Fruit fly (Drosophila melanogaster) whole organism, embryonic: ENCODE data around the gene Rab40.
A peak's percentile ranks its signal among the peaks of the same experiment; 100 is the strongest.

Experiments used
- CG11085 ChIP-seq: fragments of 200-800 bp; sonication (Bioruptor generic); IDR thresholded peaks from 2 replicates; pipeline ENCODE4 v1.3.6; 2022; ENCODE audit warnings: missing biosample characterization, missing genetic modification characterization
- CG1233 ChIP-seq: fragments of 200-800 bp; sonication (Bioruptor generic); optimal IDR thresholded peaks from 4 replicates; lab custom pipeline; 2018; ENCODE audit warnings: missing biosample characterization, mild to moderate bottlenecking, missing genetic modification characterization
- CG12659 ChIP-seq: fragments of 200-800 bp; sonication (Bioruptor generic); optimal IDR thresholded peaks from 3 replicates; lab custom pipeline; 2017; ENCODE audit warnings: mild to moderate bottlenecking, missing biosample characterization, missing genetic modification reagents, missing genetic modification characterization
- CG13123 ChIP-seq: fragments of 200-800 bp; sonication (Bioruptor generic); optimal IDR thresholded peaks from 2 replicates; lab custom pipeline; 2016; ENCODE audit warnings: missing biosample characterization, missing genetic modification characterization
- CG13424 ChIP-seq: fragments of 200-800 bp; sonication (Bioruptor generic); optimal IDR thresholded peaks from 2 replicates; lab custom pipeline; 2019; ENCODE audit warnings: missing biosample characterization, mild to moderate bottlenecking, missing genetic modification characterization, moderate library complexity
- CG13624 ChIP-seq: fragments of 200-800 bp; sonication (Bioruptor generic); optimal IDR thresholded peaks from 2 replicates; lab custom pipeline; 2016; ENCODE audit warnings: missing biosample characterization, missing genetic modification characterization
- CG14014 ChIP-seq: fragments of 200-800 bp; sonication (Bioruptor generic); IDR thresholded peaks from 2 replicates; pipeline ENCODE4 v1.3.6; 2022; ENCODE audit warnings: missing biosample characterization, missing genetic modification characterization
- CG14667 ChIP-seq: fragments of 200-800 bp; sonication (Bioruptor generic); IDR thresholded peaks from 2 replicates; pipeline ENCODE4 v1.3.6; 2022; ENCODE audit warnings: missing biosample characterization, missing genetic modification characterization
- CG14965 ChIP-seq: fragments of 200-800 bp; sonication (Bioruptor generic); optimal IDR thresholded peaks from 2 replicates; lab custom pipeline; 2016; ENCODE audit warnings: missing biosample characterization, missing genetic modification characterization, borderline replicate concordance
- CG16779 ChIP-seq: fragments of 200-800 bp; sonication (Bioruptor generic); IDR thresholded peaks from 2 replicates; pipeline ENCODE4 v1.3.6; 2022; ENCODE audit warnings: missing biosample characterization, missing genetic modification characterization
- CG17568 ChIP-seq: fragments of 200-800 bp; sonication (Bioruptor generic); optimal IDR thresholded peaks from 2 replicates; lab custom pipeline; 2018; ENCODE audit warnings: missing biosample characterization, mild to moderate bottlenecking, missing genetic modification characterization, moderate library complexity
- CG18011 ChIP-seq: fragments of 200-800 bp; sonication (Bioruptor generic); optimal IDR thresholded peaks from 2 replicates; lab custom pipeline; 2017; ENCODE audit warnings: missing biosample characterization, missing genetic modification characterization, mild to moderate bottlenecking, moderate library complexity, missing genotype
- CG3407 ChIP-seq: fragments of 200-800 bp; sonication (Bioruptor generic); optimal IDR thresholded peaks from 2 replicates; lab custom pipeline; 2018; ENCODE audit warnings: missing biosample characterization, mild to moderate bottlenecking, missing genetic modification characterization
- CG3838 ChIP-seq: fragments of 200-800 bp; sonication (Bioruptor generic); optimal IDR thresholded peaks from 3 replicates; lab custom pipeline; 2016; ENCODE audit warnings: missing biosample characterization, missing genetic modification characterization
- CG4404 ChIP-seq: fragments of 200-800 bp; sonication (Bioruptor generic); IDR thresholded peaks from 2 replicates; pipeline ENCODE4 v1.3.6; 2022; ENCODE audit warnings: missing biosample characterization, missing genetic modification characterization
- CG4820 ChIP-seq: fragments of 200-800 bp; sonication (Bioruptor generic); optimal IDR thresholded peaks from 3 replicates; lab custom pipeline; 2016; ENCODE audit warnings: missing biosample characterization, missing genetic modification characterization
- CG5180 ChIP-seq: fragments of 200-800 bp; sonication (Bioruptor generic); optimal IDR thresholded peaks from 3 replicates; lab custom pipeline; 2017; ENCODE audit warnings: missing biosample characterization, missing genetic modification characterization, mild to moderate bottlenecking, moderate library complexity, missing genetic modification reagents
- CG6254 ChIP-seq: fragments of 200-800 bp; sonication (Bioruptor generic); optimal IDR thresholded peaks from 3 replicates; lab custom pipeline; 2017; ENCODE audit warnings: mild to moderate bottlenecking, missing biosample characterization, missing genetic modification reagents, missing genetic modification characterization
- CG6272 ChIP-seq: fragments of 200-800 bp; sonication (Bioruptor generic); IDR thresholded peaks from 2 replicates; pipeline ENCODE4 v1.3.6; 2022; ENCODE audit warnings: missing biosample characterization, missing genetic modification characterization
- CG8924 ChIP-seq: fragments of 200-800 bp; optimal IDR thresholded peaks from 3 replicates; lab custom pipeline; 2019; ENCODE audit warnings: missing biosample characterization, mild to moderate bottlenecking, missing genetic modification characterization, moderate library complexity
- CG9932 ChIP-seq: fragments of 200-800 bp; sonication (Bioruptor generic); IDR thresholded peaks from 2 replicates; pipeline ENCODE4 v1.3.6; 2022; ENCODE audit warnings: missing biosample characterization, missing genetic modification characterization
- CkIIα-i1 ChIP-seq: fragments of 200-800 bp; sonication (Bioruptor generic); IDR thresholded peaks from 2 replicates; pipeline ENCODE4 v1.3.6; 2022; ENCODE audit warnings: missing biosample characterization, missing genetic modification characterization
- CoRest ChIP-seq: fragments of 200-800 bp; sonication (Bioruptor generic); optimal IDR thresholded peaks from 3 replicates; lab custom pipeline; 2018; ENCODE audit warnings: missing biosample characterization, mild to moderate bottlenecking, missing genetic modification characterization, moderate library complexity
- D ChIP-seq, 2 experiments: fragments of 200-800 bp in 1 of 2; fragments of >200 bp in 1 of 2; sonication (Bioruptor generic) in 1 of 2; optimal IDR thresholded peaks; 2 replicates in 1 of 2; 3 replicates in 1 of 2; lab custom pipeline; 2017; ENCODE audit warnings: mild to moderate bottlenecking in 1 of 2, missing biosample characterization in 1 of 2, missing genetic modification characterization in 1 of 2, missing genetic modification reagents in 1 of 2
- Dip3 ChIP-seq: fragments of 200-800 bp; sonication (Bioruptor generic); optimal IDR thresholded peaks from 3 replicates; lab custom pipeline; 2016; ENCODE audit warnings: missing biosample characterization, missing genetic modification characterization
- Lpt ChIP-seq: fragments of >200 bp; optimal IDR thresholded peaks from 2 replicates; lab custom pipeline; 2018; ENCODE audit warnings: missing biosample characterization, missing genetic modification characterization
- MTF-1 ChIP-seq: fragments of 200-800 bp; sonication (Bioruptor generic); optimal IDR thresholded peaks from 2 replicates; lab custom pipeline; 2018; ENCODE audit warnings: missing biosample characterization, mild to moderate bottlenecking, missing genetic modification characterization, borderline replicate concordance
- NfI ChIP-seq: fragments of 200-800 bp; sonication (Bioruptor generic); optimal IDR thresholded peaks from 3 replicates; lab custom pipeline; 2018; ENCODE audit warnings: missing biosample characterization, mild to moderate bottlenecking, missing genetic modification characterization, moderate library complexity
- Oaz ChIP-seq: fragments of 200-800 bp; sonication (Bioruptor generic); IDR thresholded peaks from 2 replicates; pipeline ENCODE4 v1.3.6; 2022; ENCODE audit warnings: missing biosample characterization, missing genetic modification characterization
- Pdp1 ChIP-seq, 2 experiments: fragments of 200-800 bp; sonication (Bioruptor generic); optimal IDR thresholded peaks; 3 replicates each; lab custom pipeline; 2016; ENCODE audit warnings: missing biosample characterization in 2 of 2, missing genetic modification characterization in 2 of 2, mild to moderate bottlenecking in 1 of 2, moderate library complexity in 1 of 2
- Xrp1 ChIP-seq: fragments of 200-800 bp; sonication (Bioruptor generic); IDR thresholded peaks from 2 replicates; pipeline ENCODE4 v1.3.6; 2022; ENCODE audit warnings: missing biosample characterization, missing genetic modification characterization
- cad ChIP-seq: fragments of >200 bp; optimal IDR thresholded peaks from 2 replicates; lab custom pipeline; 2017; ENCODE audit warnings: missing biosample characterization, missing genetic modification characterization
- cas ChIP-seq: fragments of 200-800 bp; sonication (Bioruptor generic); IDR thresholded peaks from 2 replicates; pipeline ENCODE4 v1.3.6; 2022; ENCODE audit warnings: missing biosample characterization, missing genetic modification characterization
- cg ChIP-seq: fragments of 200-800 bp; sonication (Bioruptor generic); optimal IDR thresholded peaks from 3 replicates; lab custom pipeline; 2019; ENCODE audit warnings: missing biosample characterization, mild to moderate bottlenecking, missing genetic modification characterization, moderate library complexity
- crc ChIP-seq: fragments of 200-800 bp; sonication (Bioruptor generic); optimal IDR thresholded peaks from 2 replicates; lab custom pipeline; 2016; ENCODE audit warnings: missing biosample characterization, missing genetic modification characterization
- dmrt99B ChIP-seq: fragments of 200-800 bp; sonication (Bioruptor generic); optimal IDR thresholded peaks from 2 replicates; lab custom pipeline; 2018; ENCODE audit warnings: missing biosample characterization, mild to moderate bottlenecking, missing genetic modification characterization, moderate library complexity
- dysf ChIP-seq: fragments of 200-800 bp; sonication (Bioruptor generic); IDR thresholded peaks from 3 replicates; pipeline ENCODE4 v1.3.6; 2022; ENCODE audit warnings: missing biosample characterization, missing genetic modification characterization
- eyg ChIP-seq: fragments of 200-800 bp; sonication (Bioruptor generic); optimal IDR thresholded peaks from 3 replicates; lab custom pipeline; 2016; ENCODE audit warnings: missing biosample characterization, missing genetic modification characterization
- ind ChIP-seq: fragments of 200-800 bp; sonication (Bioruptor generic); optimal IDR thresholded peaks from 3 replicates; lab custom pipeline; 2016; ENCODE audit warnings: missing biosample characterization, missing genetic modification characterization
- lov ChIP-seq, 2 experiments: fragments of 200-800 bp in 1 of 2; fragments of >200 bp in 1 of 2; sonication (Bioruptor generic) in 1 of 2; IDR thresholded peaks in 1 of 2; optimal IDR thresholded peaks in 1 of 2; 2 replicates in 1 of 2; 3 replicates in 1 of 2; pipeline versions ENCODE4 v1.3.6 to Lab custom; 2017 to 2022; ENCODE audit warnings: missing biosample characterization in 1 of 2, missing genetic modification characterization in 1 of 2
- nau ChIP-seq: fragments of 200-800 bp; sonication (Bioruptor generic); optimal IDR thresholded peaks from 3 replicates; lab custom pipeline; 2017; ENCODE audit warnings: missing biosample characterization, mild to moderate bottlenecking, missing genetic modification characterization, missing genetic modification reagents
- org-1 ChIP-seq: fragments of 200-800 bp; sonication (Bioruptor generic); optimal IDR thresholded peaks from 2 replicates; lab custom pipeline; 2017; ENCODE audit warnings: missing biosample characterization, missing genetic modification characterization
- sd ChIP-seq: fragments of 200-800 bp; sonication (Bioruptor generic); optimal IDR thresholded peaks from 3 replicates; lab custom pipeline; 2018; ENCODE audit warnings: missing biosample characterization, mild to moderate bottlenecking, missing genetic modification characterization, moderate library complexity
- sens-2 ChIP-seq: fragments of 200-800 bp; sonication (Bioruptor generic); IDR thresholded peaks from 2 replicates; pipeline ENCODE4 v1.3.6; 2022; ENCODE audit warnings: missing biosample characterization, missing genetic modification characterization
- sima ChIP-seq: fragments of 200-800 bp; sonication (Bioruptor generic); optimal IDR thresholded peaks from 2 replicates; lab custom pipeline; 2016; ENCODE audit warnings: missing biosample characterization, missing genetic modification characterization
- sqz ChIP-seq: fragments of 200-800 bp; sonication (Bioruptor generic); optimal IDR thresholded peaks from 3 replicates; lab custom pipeline; 2018; ENCODE audit warnings: missing biosample characterization, mild to moderate bottlenecking, missing genetic modification characterization
- toy ChIP-seq: fragments of 200-800 bp; sonication (Bioruptor generic); IDR thresholded peaks from 2 replicates; pipeline ENCODE4 v1.3.6; 2022; ENCODE audit warnings: missing biosample characterization, missing genetic modification characterization
- vvl ChIP-seq: fragments of 200-800 bp; sonication (Bioruptor generic); IDR thresholded peaks from 2 replicates; pipeline ENCODE4 v1.3.6; 2022; ENCODE audit warnings: missing biosample characterization, missing genetic modification characterization
- zen ChIP-seq: fragments of 200-800 bp; sonication (Bioruptor generic); optimal IDR thresholded peaks from 3 replicates; lab custom pipeline; 2018; ENCODE audit warnings: missing biosample characterization, mild to moderate bottlenecking, missing genetic modification characterization, moderate library complexity
- zfh2 ChIP-seq: fragments of 200-800 bp; sonication (Bioruptor generic); optimal IDR thresholded peaks from 2 replicates; lab custom pipeline; 2016; ENCODE audit warnings: missing biosample characterization, missing genetic modification characterization

Gene Rab40

DNA sequence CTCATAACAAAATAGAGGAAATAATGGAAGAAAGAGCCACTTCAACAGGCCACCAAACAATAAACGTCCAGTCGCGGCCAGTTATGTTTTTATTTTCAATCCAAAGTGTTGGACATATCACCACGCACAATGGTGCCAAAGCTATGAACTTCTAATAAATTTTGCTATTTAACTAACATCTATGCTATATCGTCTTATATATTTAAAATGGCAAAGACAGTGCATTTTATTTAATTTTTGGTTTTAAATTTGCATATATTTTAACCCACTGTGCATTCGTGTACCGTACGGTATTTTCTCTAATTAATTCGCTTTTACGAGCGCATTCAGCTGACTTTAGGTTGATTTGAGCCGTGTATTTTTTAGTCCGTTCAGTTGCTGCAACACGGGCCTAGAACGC, 8.6 kb downstream of the Rab40 start, which contains the start of gene CG15927 (continued):
- peak; percentile 64 for TF ChIP-seq CG6254 (GFP tag; lab: Kevin White, UChicago)
- TF ChIP-seq CG5180 (GFP tag; lab: Kevin White, UChicago): peak; percentile 16
- TF ChIP-seq eyg (GFP tag; lab: Kevin White, UChicago): no peak
- no peak for TF ChIP-seq CG13624 (GFP tag; lab: Kevin White, UChicago)
- no peak for TF ChIP-seq toy (GFP tag; lab: Robert Waterston, UW)
- TF ChIP-seq Xrp1: peak; percentile 71; the same call in 1 of the 2 replicates
- TF ChIP-seq CG8924 (tag; lab: Kevin White, UChicago): peak; percentile 38
- TF ChIP-seq CG16779: no peak
- peak; percentile 80 for TF ChIP-seq dmrt99B
- peak; percentile 42; the same call in 1 of the 2 replicates for TF ChIP-seq vvl (GFP tag; lab: Robert Waterston, UW)
- peak; percentile 54 for TF ChIP-seq ind (GFP tag; lab: Kevin White, UChicago)
- no peak for TF ChIP-seq cg (GFP tag; lab: Kevin White, UChicago)
- no peak for TF ChIP-seq dysf (GFP tag; lab: Robert Waterston, UW)
- no peak for TF ChIP-seq crc (GFP tag; lab: Kevin White, UChicago)
- peak; percentile 60; the same call in 1 of the 2 replicates for TF ChIP-seq sens-2
- no peak for TF ChIP-seq CG14667
- TF ChIP-seq Pdp1 (GFP tag; optimal IDR thresholded peaks at IDR 0.05; lab: Kevin White, UChicago): peak in 1 of 2 experiments; percentile 58
- peak; percentile 45 for TF ChIP-seq Oaz (GFP tag; lab: Robert Waterston, UW)
- TF ChIP-seq CG3407 (GFP tag; lab: Kevin White, UChicago): peak; percentile 57
- TF ChIP-seq CkIIα-i1 (GFP tag; lab: Robert Waterston, UW): no peak
- TF ChIP-seq CG3838 (GFP tag; lab: Kevin White, UChicago): no peak
- TF ChIP-seq cad: no peak
- no peak for TF ChIP-seq CG13123 (GFP tag; lab: Kevin White, UChicago)
- TF ChIP-seq CG4404: no peak; the same call in 1 of the 2 replicates
- TF ChIP-seq sqz: no peak
- no peak for TF ChIP-seq lov (optimal IDR thresholded peaks at IDR 0.05; lab: Kevin White, UChicago)
- TF ChIP-seq lov (GFP tag; IDR thresholded peaks at IDR 0.05; lab: Robert Waterston, UW): 0 out of 3 replicates have a peak, but pooled peaks have one; percentile 17
- TF ChIP-seq CG6272 (GFP tag; lab: Robert Waterston, UW): no peak
- TF ChIP-seq CG12659 (GFP tag; lab: Kevin White, UChicago): peak; percentile 4
- TF ChIP-seq org-1 (GFP tag; lab: Kevin White, UChicago): peak; percentile 35
- TF ChIP-seq zfh2 (GFP tag; lab: Kevin White, UChicago): no peak
- TF ChIP-seq CG9932 (GFP tag; lab: Robert Waterston, UW): 0 out of 2 replicates have a peak, but pooled peaks have one; percentile 28
- no peak for TF ChIP-seq Lpt (GFP tag; lab: Kevin White, UChicago)
- TF ChIP-seq CG1233 (GFP tag; lab: Kevin White, UChicago): peak; percentile 53
- peak; percentile 71 for TF ChIP-seq CG14014 (GFP tag; lab: Robert Waterston, UW)
- no peak for TF ChIP-seq MTF-1 (GFP tag; lab: Kevin White, UChicago)
- peak; percentile 37 for TF ChIP-seq zen (tag; lab: Kevin White, UChicago)
- no peak for TF ChIP-seq CG11085
- peak; percentile 8 for TF ChIP-seq Dip3 (GFP tag; lab: Kevin White, UChicago)
- TF ChIP-seq cas: no peak
- peak; percentile 37 for TF ChIP-seq CoRest
- peak; percentile 18 for TF ChIP-seq sd (tag; lab: Kevin White, UChicago)
- TF ChIP-seq nau: peak; percentile 11
- peak; percentile 22 for TF ChIP-seq CG17568
- no peak for TF ChIP-seq D (optimal IDR thresholded peaks at IDR 0.05; lab: Kevin White, UChicago)
- TF ChIP-seq D (GFP tag; optimal IDR thresholded peaks at IDR 0.05; lab: Kevin White, UChicago): peak; percentile 50
- TF ChIP-seq CG18011 (GFP tag; lab: Kevin White, UChicago): no peak
- TF ChIP-seq CG13424 (tag; lab: Kevin White, UChicago): peak; percentile 46
- peak; percentile 10 for TF ChIP-seq NfI (GFP tag; lab: Kevin White, UChicago)
- peak; percentile 49 for TF ChIP-seq CG4820 (GFP tag; lab: Kevin White, UChicago)
- no peak for TF ChIP-seq sima
- TF ChIP-seq CG14965 (GFP tag; lab: Kevin White, UChicago): no peak
